Fruit fly (Drosophila melanogaster): ENCODE measurements around the gene CG9953.

The CG9953 gene

DNA sequence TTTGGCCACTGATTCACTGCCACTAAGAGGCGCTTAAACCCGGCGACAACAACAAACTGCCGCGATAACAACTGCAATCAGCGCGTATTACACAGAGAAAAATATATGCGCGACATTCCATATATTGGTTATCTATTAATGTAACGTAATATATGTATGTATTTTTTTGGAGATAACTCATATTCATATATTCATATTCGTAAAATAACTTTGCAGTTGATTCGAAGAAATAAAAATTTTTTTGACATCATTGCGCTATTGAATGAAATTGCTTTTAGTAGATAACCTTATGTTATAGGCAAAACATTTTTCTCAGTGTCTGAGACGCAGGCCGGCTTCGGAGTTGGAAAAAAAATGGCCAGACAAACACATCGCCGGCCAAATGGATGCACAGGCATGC is 27.4 kb downstream of the CG9953 start (continued):
- no peak for TF ChIP-seq CG16813 (GFP tag; IDR thresholded peaks at IDR 0.05; ENCODE audit: partially characterized antibody)
- no peak for TF ChIP-seq CG16863 (GFP tag; optimal IDR thresholded peaks at IDR 0.05)
- no peak for TF ChIP-seq Dfd (GFP tag; optimal IDR thresholded peaks at IDR 0.05)
- TF ChIP-seq twi (tag; optimal IDR thresholded peaks at IDR 0.05) = no peak
- no peak for TF ChIP-seq CG31365 (tag; optimal IDR thresholded peaks at IDR 0.05)
- TF ChIP-seq sd (tag; optimal IDR thresholded peaks at IDR 0.05) = no peak
- TF ChIP-seq CG6854 (GFP tag; optimal IDR thresholded peaks at IDR 0.05) = no peak
- TF ChIP-seq Nf-YA (GFP tag; IDR thresholded peaks at IDR 0.05) = no peak
- no peak for TF ChIP-seq CG14050 (GFP tag; IDR thresholded peaks at IDR 0.05)
- no peak for TF ChIP-seq Dbx (GFP tag; IDR thresholded peaks at IDR 0.05)
- TF ChIP-seq CG13624 (GFP tag; optimal IDR thresholded peaks at IDR 0.05) = no peak
- TF ChIP-seq sr (GFP tag; IDR thresholded peaks at IDR 0.05) = no peak
- TF ChIP-seq CG30403 (GFP tag; optimal IDR thresholded peaks at IDR 0.05) = peak; percentile 5
- TF ChIP-seq dan (GFP tag; IDR thresholded peaks at IDR 0.05) = no peak
- TF ChIP-seq MESR4 (GFP tag; optimal IDR thresholded peaks at IDR 0.05) = no peak
- no peak for TF ChIP-seq CG1602 (GFP tag; optimal IDR thresholded peaks at IDR 0.05)
- TF ChIP-seq CG8290 (GFP tag; optimal IDR thresholded peaks at IDR 0.05) = no peak
- no peak for TF ChIP-seq CG8290 (tag; optimal IDR thresholded peaks at IDR 0.05)
- TF ChIP-seq shn (GFP tag; optimal IDR thresholded peaks at IDR 0.05) = no peak
- TF ChIP-seq HLH3B (GFP tag; IDR thresholded peaks at IDR 0.05) = 0 out of 2 replicates have a peak, but pooled peaks have one; percentile 29
- no peak for TF ChIP-seq fd102C (GFP tag; optimal IDR thresholded peaks at IDR 0.05)
- no peak for TF ChIP-seq salm (tag; optimal IDR thresholded peaks at IDR 0.05)
- TF ChIP-seq Hr78 (GFP tag; optimal IDR thresholded peaks at IDR 0.05) = no peak
- TF ChIP-seq sim (GFP tag; IDR thresholded peaks at IDR 0.05) = no peak
- no peak for TF ChIP-seq CG9932 (GFP tag; IDR thresholded peaks at IDR 0.05)
- peak; percentile 14; the same call in 1 of the 2 replicates for TF ChIP-seq vvl (GFP tag; IDR thresholded peaks at IDR 0.05)
- no peak for TF ChIP-seq BtbVII (GFP tag; optimal IDR thresholded peaks at IDR 0.05)
- no peak for TF ChIP-seq cas (GFP tag; IDR thresholded peaks at IDR 0.05)
- no peak for TF ChIP-seq CG4404 (GFP tag; IDR thresholded peaks at IDR 0.05)
- TF ChIP-seq Dp (GFP tag; optimal IDR thresholded peaks at IDR 0.05) = no peak
- TF ChIP-seq CG1603 (tag; optimal IDR thresholded peaks at IDR 0.05) = peak; percentile 17
- TF ChIP-seq CG7786 (GFP tag; optimal IDR thresholded peaks at IDR 0.05) = no peak
- no peak for TF ChIP-seq Scr (GFP tag; IDR thresholded peaks at IDR 0.05; ENCODE audit: partially characterized antibody)
- no peak for TF ChIP-seq CG34422 (GFP tag; IDR thresholded peaks at IDR 0.05)
- TF ChIP-seq CG4820 (GFP tag; optimal IDR thresholded peaks at IDR 0.05) = no peak
- TF ChIP-seq HHEX (GFP tag; optimal IDR thresholded peaks at IDR 0.05) = no peak
- TF ChIP-seq NfI (GFP tag; optimal IDR thresholded peaks at IDR 0.05) = no peak
- TF ChIP-seq Kr (GFP tag; optimal IDR thresholded peaks at IDR 0.05) = no peak
- 0 out of 2 replicates have a peak, but pooled peaks have one; percentile 15 for TF ChIP-seq esg (GFP tag; conservative IDR thresholded peaks at IDR 0.05)
- no peak for TF ChIP-seq D19B (GFP tag; optimal IDR thresholded peaks at IDR 0.05)
- TF ChIP-seq CG2116 (GFP tag; optimal IDR thresholded peaks at IDR 0.05) = no peak
- no peak for TF ChIP-seq Ssrp (tag; optimal IDR thresholded peaks at IDR 0.05)
- no peak for TF ChIP-seq CG13123 (GFP tag; optimal IDR thresholded peaks at IDR 0.05)
- no peak for TF ChIP-seq CG6272 (GFP tag; IDR thresholded peaks at IDR 0.05)
- TF ChIP-seq Deaf1 (tag; optimal IDR thresholded peaks at IDR 0.05) = no peak
- TF ChIP-seq Sin3A (optimal IDR thresholded peaks at IDR 0.05) = no peak
- TF ChIP-seq Optix (GFP tag; IDR thresholded peaks at IDR 0.05) = no peak
- TF ChIP-seq CG10321 (GFP tag; IDR thresholded peaks at IDR 0.05) = no peak
- TF ChIP-seq D (optimal IDR thresholded peaks at IDR 0.05) = no peak
- no peak for TF ChIP-seq D (GFP tag; optimal IDR thresholded peaks at IDR 0.05)
- peak; percentile 7 for TF ChIP-seq CG10209 (GFP tag; optimal IDR thresholded peaks at IDR 0.05)
- no peak for TF ChIP-seq CG12942 (GFP tag; optimal IDR thresholded peaks at IDR 0.05)
- no peak for TF ChIP-seq hkb (optimal IDR thresholded peaks at IDR 0.05)
- TF ChIP-seq hkb (GFP tag; IDR thresholded peaks at IDR 0.05) = 0 out of 2 replicates have a peak, but pooled peaks have one; percentile 16

All from whole organism, embryonic.